Fruit fly (Drosophila melanogaster) whole organism, embryonic: ENCODE data around the gene CG3544.

ENCODE experiments used
- BEAF-32 ChIP-seq: fragments of 200-800 bp; sonication (Bioruptor generic); optimal IDR thresholded peaks from 3 replicates; lab custom pipeline; 2017; ENCODE audit warnings: missing biosample characterization, missing genetic modification characterization, mild to moderate bottlenecking, moderate library complexity, missing genetic modification reagents
- Bgb ChIP-seq: fragments of 200-800 bp; sonication (Bioruptor generic); IDR thresholded peaks from 2 replicates; pipeline ENCODE4 v1.3.6; 2022; ENCODE audit warnings: missing biosample characterization, missing genetic modification characterization; ENCODE audit not compliant: partially characterized antibody
- CG13424 ChIP-seq: fragments of 200-800 bp; sonication (Bioruptor generic); optimal IDR thresholded peaks from 2 replicates; lab custom pipeline; 2019; ENCODE audit warnings: missing biosample characterization, mild to moderate bottlenecking, missing genetic modification characterization, moderate library complexity
- CG1529 ChIP-seq: fragments of 200-800 bp; sonication (Bioruptor generic); optimal IDR thresholded peaks from 3 replicates; lab custom pipeline; 2018; ENCODE audit warnings: missing biosample characterization, missing genetic modification characterization
- CG17328 ChIP-seq: fragments of 200-800 bp; sonication (Bioruptor generic); IDR thresholded peaks from 2 replicates; pipeline ENCODE4 v1.3.6; 2022; ENCODE audit warnings: missing biosample characterization, missing genetic modification characterization
- CG3065 ChIP-seq: fragments of 200-800 bp; sonication (Bioruptor generic); optimal IDR thresholded peaks from 2 replicates; lab custom pipeline; 2016; ENCODE audit warnings: missing biosample characterization, missing genetic modification characterization
- CG33213 ChIP-seq: fragments of 200-800 bp; sonication (Bioruptor generic); optimal IDR thresholded peaks from 3 replicates; lab custom pipeline; 2016; ENCODE audit warnings: missing biosample characterization, missing genetic modification characterization
- CG34376 ChIP-seq: fragments of 200-800 bp; sonication (Bioruptor generic); optimal IDR thresholded peaks from 2 replicates; lab custom pipeline; 2018; ENCODE audit warnings: missing biosample characterization, mild to moderate bottlenecking, missing genetic modification characterization
- CG4360 ChIP-seq: fragments of 200-800 bp; sonication (Bioruptor generic); IDR thresholded peaks from 2 replicates; pipeline ENCODE4 v1.3.6; 2022; ENCODE audit warnings: missing biosample characterization, missing genetic modification characterization
- CG43689 ChIP-seq: fragments of 200-800 bp; sonication (Bioruptor generic); IDR thresholded peaks from 2 replicates; pipeline ENCODE4 v1.3.6; 2022; ENCODE audit warnings: missing biosample characterization, missing genetic modification characterization
- CG4707 ChIP-seq: fragments of 200-800 bp; sonication (Bioruptor generic); optimal IDR thresholded peaks from 2 replicates; lab custom pipeline; 2018; ENCODE audit warnings: missing biosample characterization, mild to moderate bottlenecking, missing genetic modification characterization, moderate library complexity
- CG4730 ChIP-seq: fragments of 200-800 bp; sonication (Bioruptor generic); IDR thresholded peaks from 2 replicates; pipeline ENCODE4 v1.3.6; 2022; ENCODE audit warnings: missing biosample characterization, missing genetic modification characterization
- CG6813 ChIP-seq: fragments of 200-800 bp; sonication (Bioruptor generic); optimal IDR thresholded peaks from 2 replicates; lab custom pipeline; 2017; ENCODE audit warnings: missing biosample characterization, missing genetic modification characterization, mild to moderate bottlenecking, moderate library complexity, missing genetic modification reagents
- CG7963 ChIP-seq: fragments of 200-800 bp; sonication (Bioruptor generic); IDR thresholded peaks from 3 replicates; pipeline ENCODE4 v1.3.6; 2022; ENCODE audit warnings: missing biosample characterization, missing genetic modification characterization; ENCODE audit not compliant: partially characterized antibody
- CG9727 ChIP-seq: fragments of 200-800 bp; sonication (Bioruptor generic); optimal IDR thresholded peaks from 3 replicates; lab custom pipeline; 2017; ENCODE audit warnings: missing biosample characterization, mild to moderate bottlenecking, missing genetic modification characterization
- CG9797 ChIP-seq: fragments of 200-800 bp; sonication (Bioruptor generic); optimal IDR thresholded peaks from 3 replicates; lab custom pipeline; 2018; ENCODE audit warnings: missing biosample characterization, mild to moderate bottlenecking, missing genetic modification characterization
- Dfd ChIP-seq, 2 experiments: fragments of >200 bp; optimal IDR thresholded peaks; 2 replicates each; lab custom pipeline; 2017; ENCODE audit warnings: missing biosample characterization in 2 of 2, missing genetic modification characterization in 2 of 2
- Dll ChIP-seq: fragments of 200-800 bp; sonication (Bioruptor generic); IDR thresholded peaks from 4 replicates; pipeline ENCODE4 v1.3.6; 2022; ENCODE audit warnings: missing biosample characterization, missing genetic modification characterization; ENCODE audit not compliant: partially characterized antibody
- H15 ChIP-seq: fragments of 200-800 bp; sonication (Bioruptor generic); IDR thresholded peaks from 3 replicates; pipeline ENCODE4 v1.3.6; 2022; ENCODE audit warnings: missing biosample characterization, missing genetic modification characterization
- HLH4C ChIP-seq: fragments of 200-800 bp; sonication (Bioruptor generic); IDR thresholded peaks from 3 replicates; pipeline ENCODE4 v1.3.6; 2022; ENCODE audit warnings: missing biosample characterization, missing genetic modification characterization; ENCODE audit not compliant: partially characterized antibody
- Kr ChIP-seq: fragments of 200-800 bp; sonication (Bioruptor generic); optimal IDR thresholded peaks from 2 replicates; lab custom pipeline; 2017; ENCODE audit warnings: missing biosample characterization, mild to moderate bottlenecking, missing genetic modification characterization
- Meics ChIP-seq: fragments of 200-800 bp; sonication (Bioruptor generic); optimal IDR thresholded peaks from 2 replicates; lab custom pipeline; 2017; ENCODE audit warnings: missing biosample characterization, mild to moderate bottlenecking, missing genetic modification characterization
- NC2α ChIP-seq: fragments of 200-800 bp; sonication (Bioruptor generic); optimal IDR thresholded peaks from 2 replicates; lab custom pipeline; 2016; ENCODE audit warnings: missing biosample characterization, missing genetic modification characterization
- NfI ChIP-seq: fragments of 200-800 bp; sonication (Bioruptor generic); optimal IDR thresholded peaks from 3 replicates; lab custom pipeline; 2018; ENCODE audit warnings: missing biosample characterization, mild to moderate bottlenecking, missing genetic modification characterization, moderate library complexity
- Rx ChIP-seq: fragments of 200-800 bp; sonication (Bioruptor generic); IDR thresholded peaks from 2 replicates; pipeline ENCODE4 v1.3.6; 2022; ENCODE audit warnings: missing biosample characterization, missing genetic modification characterization
- Six4 ChIP-seq: fragments of 200-800 bp; sonication (Bioruptor generic); optimal IDR thresholded peaks from 2 replicates; lab custom pipeline; 2016; ENCODE audit warnings: missing biosample characterization, missing genetic modification characterization
- Spps ChIP-seq: fragments of 200-800 bp; sonication (Bioruptor generic); optimal IDR thresholded peaks from 2 replicates; lab custom pipeline; 2018; ENCODE audit warnings: missing biosample characterization, mild to moderate bottlenecking, missing genetic modification characterization
- Sry-δ ChIP-seq: fragments of 200-800 bp; sonication (Bioruptor generic); optimal IDR thresholded peaks from 2 replicates; lab custom pipeline; 2016; ENCODE audit warnings: missing biosample characterization, missing genetic modification characterization
- Vsx1 ChIP-seq: fragments of 200-800 bp; sonication (Bioruptor generic); optimal IDR thresholded peaks from 2 replicates; lab custom pipeline; 2017; ENCODE audit warnings: missing biosample characterization, mild to moderate bottlenecking, missing genetic modification characterization, missing genetic modification reagents
- YL-1 ChIP-seq: fragments of 200-800 bp; sonication (Bioruptor generic); optimal IDR thresholded peaks from 3 replicates; lab custom pipeline; 2017; ENCODE audit warnings: missing biosample characterization, mild to moderate bottlenecking, missing genetic modification characterization
- bab2 ChIP-seq: fragments of 200-800 bp; sonication (Bioruptor generic); optimal IDR thresholded peaks from 2 replicates; lab custom pipeline; 2016; ENCODE audit warnings: missing biosample characterization, missing genetic modification characterization
- bigmax ChIP-seq: fragments of 200-800 bp; sonication (Bioruptor generic); optimal IDR thresholded peaks from 2 replicates; lab custom pipeline; 2018; ENCODE audit warnings: missing biosample characterization, mild to moderate bottlenecking, missing genetic modification characterization
- btn ChIP-seq: fragments of 200-800 bp; sonication (Bioruptor generic); optimal IDR thresholded peaks from 2 replicates; lab custom pipeline; 2016; ENCODE audit warnings: missing biosample characterization, missing genetic modification characterization
- cwo ChIP-seq: fragments of 200-800 bp; sonication (Bioruptor generic); optimal IDR thresholded peaks from 3 replicates; lab custom pipeline; 2017; ENCODE audit warnings: missing biosample characterization, missing genetic modification characterization, mild to moderate bottlenecking, moderate library complexity, missing genetic modification reagents
- fd3F ChIP-seq: fragments of 200-800 bp; sonication (Bioruptor generic); optimal IDR thresholded peaks from 2 replicates; lab custom pipeline; 2018; ENCODE audit warnings: missing biosample characterization, mild to moderate bottlenecking, missing genetic modification characterization, moderate library complexity
- gt ChIP-seq: fragments of 200-800 bp; sonication (Bioruptor generic); IDR thresholded peaks from 2 replicates; pipeline ENCODE4 v1.3.6; 2022; ENCODE audit warnings: missing biosample characterization, missing genetic modification characterization
- hbn ChIP-seq: fragments of 200-800 bp; sonication (Bioruptor generic); IDR thresholded peaks from 2 replicates; pipeline ENCODE4 v1.3.6; 2022; ENCODE audit warnings: missing biosample characterization, missing genetic modification characterization; ENCODE audit not compliant: partially characterized antibody
- jumu ChIP-seq: fragments of 200-800 bp; sonication (Bioruptor generic); optimal IDR thresholded peaks from 3 replicates; lab custom pipeline; 2016; ENCODE audit warnings: missing biosample characterization, missing genetic modification characterization
- klu ChIP-seq: fragments of 200-800 bp; sonication (Bioruptor generic); IDR thresholded peaks from 2 replicates; pipeline ENCODE4 v1.3.6; 2022; ENCODE audit warnings: missing biosample characterization, missing genetic modification characterization
- kni ChIP-seq: fragments of 200-800 bp; sonication (Bioruptor generic); optimal IDR thresholded peaks from 3 replicates; lab custom pipeline; 2017; ENCODE audit warnings: mild to moderate bottlenecking, missing biosample characterization, missing genetic modification reagents, missing genetic modification characterization
- maf-S ChIP-seq: fragments of 200-800 bp; sonication (Bioruptor generic); optimal IDR thresholded peaks from 2 replicates; lab custom pipeline; 2016; ENCODE audit warnings: missing biosample characterization, missing genetic modification characterization
- onecut ChIP-seq: fragments of 200-800 bp; sonication (Bioruptor generic); IDR thresholded peaks from 2 replicates; pipeline ENCODE4 v1.3.6; 2022; ENCODE audit warnings: missing biosample characterization, missing genetic modification characterization
- pnt ChIP-seq: fragments of 200-800 bp; sonication (Bioruptor generic); optimal IDR thresholded peaks from 3 replicates; lab custom pipeline; 2016; ENCODE audit warnings: missing biosample characterization, missing genetic modification characterization
- stwl ChIP-seq: fragments of 200-800 bp; sonication (Bioruptor generic); optimal IDR thresholded peaks from 3 replicates; lab custom pipeline; 2018; ENCODE audit warnings: missing biosample characterization, mild to moderate bottlenecking, missing genetic modification characterization, moderate library complexity
- toy ChIP-seq: fragments of 200-800 bp; sonication (Bioruptor generic); IDR thresholded peaks from 2 replicates; pipeline ENCODE4 v1.3.6; 2022; ENCODE audit warnings: missing biosample characterization, missing genetic modification characterization
- unc-4 ChIP-seq: fragments of 200-800 bp; sonication (Bioruptor generic); IDR thresholded peaks from 2 replicates; pipeline ENCODE4 v1.3.6; 2022; ENCODE audit warnings: missing biosample characterization, missing genetic modification characterization; ENCODE audit not compliant: partially characterized antibody
- unpg ChIP-seq: fragments of 200-800 bp; sonication (Bioruptor generic); optimal IDR thresholded peaks from 3 replicates; lab custom pipeline; 2018; ENCODE audit warnings: missing biosample characterization, mild to moderate bottlenecking, missing genetic modification characterization, moderate library complexity
- usp ChIP-seq: fragments of >200 bp; optimal IDR thresholded peaks from 2 replicates; lab custom pipeline; 2017; ENCODE audit warnings: missing biosample characterization, missing genetic modification characterization
- wdn ChIP-seq: fragments of 200-800 bp; sonication (Bioruptor generic); IDR thresholded peaks from 2 replicates; pipeline ENCODE4 v1.3.6; 2022; ENCODE audit warnings: missing biosample characterization, missing genetic modification characterization

The CG3544 gene

DNA sequence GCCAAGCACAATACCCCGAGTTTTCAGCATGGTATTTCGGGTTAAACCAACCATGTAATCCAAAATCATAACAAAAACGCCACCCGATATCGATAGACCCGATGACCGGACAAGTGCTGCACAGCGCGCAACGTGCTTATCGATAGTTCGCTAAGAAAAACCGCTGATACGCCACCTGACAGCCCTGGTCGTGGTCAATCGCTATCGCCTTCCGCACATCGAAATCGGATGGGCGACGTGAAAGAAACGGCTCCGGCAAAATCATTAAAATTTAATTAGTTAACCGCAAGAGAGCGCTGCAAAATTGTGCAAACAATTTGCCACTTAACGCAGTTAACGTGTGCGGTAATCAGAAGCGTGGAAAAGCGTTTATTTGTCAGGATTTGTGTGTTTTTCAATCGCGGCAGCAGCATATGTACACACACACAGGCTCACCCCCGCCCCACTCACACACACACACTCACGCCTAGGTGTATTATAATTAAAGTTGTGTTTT is 41.7 kb downstream of the CG3544 start, which contains the start of the genes CG3862 and dock (continued):
- TF ChIP-seq Dll (GFP tag; lab: Robert Waterston, UW) (peak; percentile 88), bigmax (GFP tag; lab: Kevin White, UChicago) (peak; percentile 62), NC2α (GFP tag; lab: Kevin White, UChicago) (peak; percentile 26), CG13424 (tag; lab: Kevin White, UChicago) (peak; percentile 38), bab2 (peak; percentile 38), Meics (GFP tag; lab: Kevin White, UChicago) (peak; percentile 50), Six4 (GFP tag; lab: Kevin White, UChicago) (peak; percentile 17), Bgb (GFP tag; lab: Robert Waterston, UW) (peak; percentile 99), jumu (peak; percentile 64), cwo (GFP tag; lab: Kevin White, UChicago) (no peak), Dfd (GFP tag; optimal IDR thresholded peaks at IDR 0.05; lab: Kevin White, UChicago) (no peak), HLH4C (peak; percentile 99), wdn (GFP tag; lab: Robert Waterston, UW) (no peak), fd3F (GFP tag; lab: Kevin White, UChicago) (peak; percentile 29), pnt (peak; percentile 39), CG6813 (peak; percentile 3), Sry-δ (GFP tag; lab: Kevin White, UChicago) (peak; percentile 89), unc-4 (peak; percentile 95), CG4360 (no peak; the same call in 1 of the 2 replicates), YL-1 (GFP tag; lab: Kevin White, UChicago) (peak; percentile 86), CG17328 (GFP tag; lab: Robert Waterston, UW) (0 out of 2 replicates have a peak, but pooled peaks have one; percentile 4), btn (no peak), CG9727 (GFP tag; lab: Kevin White, UChicago) (peak; percentile 51), CG43689 (GFP tag; lab: Robert Waterston, UW) (no peak), CG4707 (no peak), CG9797 (GFP tag; lab: Kevin White, UChicago) (peak; percentile 58), CG4730 (GFP tag; lab: Robert Waterston, UW) (no peak), CG33213 (GFP tag; lab: Kevin White, UChicago) (peak; percentile 65), CG1529 (GFP tag; lab: Kevin White, UChicago) (no peak), unpg (GFP tag; lab: Kevin White, UChicago) (peak; percentile 33), Vsx1 (no peak), klu (GFP tag; lab: Robert Waterston, UW) (no peak), Rx (GFP tag; lab: Robert Waterston, UW) (0 out of 2 replicates have a peak, but pooled peaks have one; percentile 21), NfI (peak; percentile 50), toy (no peak), usp (GFP tag; lab: Kevin White, UChicago) (no peak), stwl (peak; percentile 75), gt (GFP tag; lab: Robert Waterston, UW) (no peak), maf-S (GFP tag; lab: Kevin White, UChicago) (peak; percentile 69), hbn (GFP tag; lab: Robert Waterston, UW) (peak; percentile 90), H15 (GFP tag; lab: Robert Waterston, UW) (peak; percentile 33; the same call in 1 of the 3 replicates), kni (GFP tag; lab: Kevin White, UChicago) (peak; percentile 17), CG34376 (GFP tag; lab: Kevin White, UChicago) (peak; percentile 58), Kr (GFP tag; lab: Kevin White, UChicago) (no peak), Spps (tag; lab: Kevin White, UChicago) (peak; percentile 15), onecut (GFP tag; lab: Robert Waterston, UW) (peak; percentile 44), BEAF-32 (GFP tag; lab: Kevin White, UChicago) (peak; percentile 95), CG7963 (peak; percentile 97), CG3065 (GFP tag; lab: Kevin White, UChicago) (peak; percentile 31)
